Fruit fly (Drosophila melanogaster): ENCODE results near the gene mew.

mew gene

DNA sequence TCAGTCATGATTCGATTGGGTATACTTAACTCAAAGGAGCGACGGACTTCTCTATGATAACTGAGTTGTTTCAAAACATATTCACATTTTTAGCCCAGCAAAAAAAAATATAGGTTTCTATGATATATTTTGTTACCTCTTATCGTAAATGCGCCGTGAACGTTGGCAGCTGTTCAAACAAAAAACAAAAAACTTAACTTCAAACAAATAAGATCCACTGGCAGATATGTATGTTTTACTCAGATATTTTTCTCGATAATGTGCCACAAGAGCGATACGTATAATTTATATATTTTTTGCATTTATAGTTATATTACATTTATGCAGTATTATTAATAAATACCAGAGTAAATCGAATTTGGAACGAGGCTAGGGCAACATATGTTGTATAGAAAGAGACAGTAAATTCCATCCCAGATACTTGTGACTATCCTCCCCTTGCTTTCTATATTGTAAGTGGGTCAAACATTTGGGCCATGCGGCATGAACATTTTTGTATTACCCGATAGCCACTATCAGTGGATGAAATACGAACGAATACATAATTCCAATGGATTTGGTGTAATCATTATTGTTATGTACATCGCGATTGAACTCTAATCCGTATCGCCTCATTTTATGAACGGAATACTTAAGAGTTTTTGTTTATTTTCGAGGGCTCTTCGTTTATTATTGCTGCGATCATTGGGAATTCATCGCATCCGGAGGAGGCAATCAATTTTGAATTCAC, 21.6 kb downstream of the mew start, which contains the start of gene CG32639:
Gene CG32639, minus strand, starts transcription at position 51 of the 730 bp plus-strand sequence.
- TF ChIP-seq pzg (GFP tag; optimal IDR thresholded peaks at IDR 0.05) (no peak), klu (GFP tag; IDR thresholded peaks at IDR 0.05) (no peak), CG6765 (GFP tag; optimal IDR thresholded peaks at IDR 0.05) (no peak), toy (GFP tag; IDR thresholded peaks at IDR 0.05) (no peak), CG8281 (tag; optimal IDR thresholded peaks at IDR 0.05) (no peak), zen2 (GFP tag; IDR thresholded peaks at IDR 0.05; ENCODE audit: partially characterized antibody) (no peak), CG14441 (GFP tag; IDR thresholded peaks at IDR 0.05) (no peak), CG34376 (GFP tag; optimal IDR thresholded peaks at IDR 0.05) (peak; percentile 24), gsb-n (tag; optimal IDR thresholded peaks at IDR 0.05) (no peak), CG43689 (GFP tag; IDR thresholded peaks at IDR 0.05) (no peak), Hr3 (GFP tag; optimal IDR thresholded peaks at IDR 0.05) (no peak), pan (optimal IDR thresholded peaks at IDR 0.05) (no peak), pan (GFP tag; optimal IDR thresholded peaks at IDR 0.05 in 1 of 2, IDR thresholded peaks at IDR 0.05 in 1 of 2) (no peak), pnt (GFP tag; optimal IDR thresholded peaks at IDR 0.05) (no peak), NfI (GFP tag; optimal IDR thresholded peaks at IDR 0.05) (no peak), CG6689 (GFP tag; IDR thresholded peaks at IDR 0.05) (no peak), CG34422 (GFP tag; IDR thresholded peaks at IDR 0.05) (no peak), CG16813 (GFP tag; IDR thresholded peaks at IDR 0.05; ENCODE audit: partially characterized antibody) (no peak), Hand (GFP tag; optimal IDR thresholded peaks at IDR 0.05) (no peak), CG13894 (tag; optimal IDR thresholded peaks at IDR 0.05) (no peak), vvl (GFP tag; IDR thresholded peaks at IDR 0.05) (no peak), CG2199 (GFP tag; IDR thresholded peaks at IDR 0.05) (0 out of 3 replicates have a peak, but pooled peaks have one; percentile 52), wdn (GFP tag; IDR thresholded peaks at IDR 0.05) (no peak), sug (tag; optimal IDR thresholded peaks at IDR 0.05) (peak; percentile 3), Jarid2 (GFP tag; optimal IDR thresholded peaks at IDR 0.05) (no peak), CG1832 (GFP tag; optimal IDR thresholded peaks at IDR 0.05) (no peak), jing (GFP tag; optimal IDR thresholded peaks at IDR 0.05) (no peak), Pdp1 (GFP tag; optimal IDR thresholded peaks at IDR 0.05) (peak in 1 of 2 experiments; percentile 63), Nf-YB (GFP tag; optimal IDR thresholded peaks at IDR 0.05) (no peak), CG4360 (GFP tag; IDR thresholded peaks at IDR 0.05) (no peak), sc (optimal IDR thresholded peaks at IDR 0.05) (no peak), sc (GFP tag; optimal IDR thresholded peaks at IDR 0.05) (no peak), CG5180 (GFP tag; optimal IDR thresholded peaks at IDR 0.05) (peak; percentile 52), exex (tag; optimal IDR thresholded peaks at IDR 0.05) (peak; percentile 32), CG1792 (GFP tag; optimal IDR thresholded peaks at IDR 0.05) (no peak), kni (GFP tag; optimal IDR thresholded peaks at IDR 0.05) (no peak), danr (GFP tag; IDR thresholded peaks at IDR 0.05) (no peak)

DNA sequence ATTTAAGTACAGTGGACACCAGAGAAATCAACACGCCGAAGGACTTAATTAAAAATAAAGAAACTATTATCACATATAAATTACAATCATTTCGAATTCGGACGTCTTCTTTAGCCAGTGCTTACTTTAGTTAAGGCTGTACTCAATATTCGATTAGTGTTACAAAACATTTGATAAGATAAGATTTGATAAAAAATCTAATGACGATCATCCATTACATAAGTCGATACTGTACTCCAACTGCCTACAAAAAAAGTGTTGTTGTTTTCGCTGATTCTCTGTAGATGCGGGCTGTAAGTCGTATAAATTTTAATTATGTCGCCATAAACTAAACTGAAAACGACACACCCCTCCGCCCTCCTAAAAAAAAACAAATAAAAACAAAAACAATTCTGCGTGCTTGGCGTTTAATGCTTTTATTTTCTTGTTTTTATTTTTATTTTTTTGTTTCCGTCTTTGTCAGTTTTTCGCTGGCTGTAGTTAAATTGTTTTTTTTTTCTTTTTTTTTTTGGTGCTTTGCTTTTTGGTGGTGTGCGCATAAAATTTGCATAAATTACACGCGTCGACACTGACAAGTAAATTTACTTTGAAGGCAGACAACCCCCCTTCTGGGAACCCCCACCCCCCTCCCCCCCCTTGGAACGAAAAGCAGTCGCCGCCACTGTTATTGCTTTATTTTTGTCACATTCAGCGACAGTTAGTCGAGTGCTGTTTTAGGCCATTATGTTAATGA, 23.4 kb downstream of the mew start:
- TF ChIP-seq wdn (GFP tag; IDR thresholded peaks at IDR 0.05) (peak; percentile 31; the same call in 1 of the 2 replicates), zf30C (GFP tag; optimal IDR thresholded peaks at IDR 0.05) (no peak), cad (GFP tag; optimal IDR thresholded peaks at IDR 0.05) (no peak), CG8290 (GFP tag; optimal IDR thresholded peaks at IDR 0.05) (no peak), CG8290 (tag; optimal IDR thresholded peaks at IDR 0.05) (peak in 1 of 2 experiments; percentile 14), fd3F (GFP tag; optimal IDR thresholded peaks at IDR 0.05) (peak; percentile 16), CG32772 (GFP tag; IDR thresholded peaks at IDR 0.05) (peak; percentile 54), chinmo (GFP tag; IDR thresholded peaks at IDR 0.05; ENCODE audit: partially characterized antibody) (peak; percentile 75; the same call in 1 of the 4 replicates), Fer2 (tag; optimal IDR thresholded peaks at IDR 0.05) (no peak), jumu (GFP tag; optimal IDR thresholded peaks at IDR 0.05) (no peak), maf-S (GFP tag; optimal IDR thresholded peaks at IDR 0.05) (no peak), sna (GFP tag; IDR thresholded peaks at IDR 0.05; ENCODE audit: partially characterized antibody) (no peak), HLH3B (GFP tag; IDR thresholded peaks at IDR 0.05) (no peak), Med (GFP tag) (peak; percentile 79)
